Worm (Caenorhabditis elegans) whole organism, early embryonic: ENCODE results near the gene K03B4.1.

Experiments
- aly-1 ChIP-seq: sonication (generic microtip); optimal IDR thresholded peaks from 2 replicates; lab custom pipeline; 2016; ENCODE audit warnings: missing genetic modification characterization, missing compliant biosample characterization
- ama-1 ChIP-seq: fragments of 150-350 bp; optimal IDR thresholded peaks from 2 replicates; lab custom pipeline; 2014
- ceh-36 ChIP-seq: sonication (generic microtip); optimal IDR thresholded peaks from 2 replicates; lab custom pipeline; 2016; ENCODE audit warnings: missing genetic modification characterization, inconsistent platforms, missing compliant biosample characterization
- flt-1 ChIP-seq: fragments of 200-800 bp; sonication (Bioruptor generic); IDR thresholded peaks from 2 replicates; pipeline ENCODE4 v1.3.6; 2022; ENCODE audit warnings: missing genetic modification characterization, missing compliant biosample characterization
- hmg-4 ChIP-seq: fragments of 200-800 bp; sonication (Bioruptor generic); optimal IDR thresholded peaks from 2 replicates; lab custom pipeline; 2018; ENCODE audit warnings: mild to moderate bottlenecking, missing genetic modification characterization, missing compliant biosample characterization
- hnd-1 ChIP-seq: sonication (generic microtip); optimal IDR thresholded peaks from 2 replicates; lab custom pipeline; 2016; ENCODE audit warnings: missing genetic modification characterization, missing compliant biosample characterization
- pes-1 ChIP-seq: fragments of 200-800 bp; sonication (Bioruptor generic); IDR thresholded peaks from 2 replicates; pipeline ENCODE4 v1.3.6; 2022; ENCODE audit warnings: missing genetic modification reagents, missing genetic modification characterization, missing compliant biosample characterization
- sea-1 ChIP-seq: fragments of 200-800 bp; sonication (Bioruptor generic); conservative IDR thresholded peaks from 2 replicates; pipeline ENCODE4 v1.3.6; 2022; ENCODE audit warnings: missing genetic modification characterization, missing compliant biosample characterization
- tbx-37 ChIP-seq: fragments of 200-800 bp; sonication (Bioruptor generic); conservative IDR thresholded peaks from 2 replicates; pipeline ENCODE4 v1.3.6; 2022; ENCODE audit warnings: missing genetic modification reagents, missing genetic modification characterization, missing compliant biosample characterization
- tra-4 ChIP-seq: sonication (generic microtip); optimal IDR thresholded peaks from 2 replicates; lab custom pipeline; 2017; ENCODE audit warnings: missing genetic modification characterization, missing compliant biosample characterization

- TF ChIP-seq ama-1 (lab: Kevin White, UChicago) (no peak), tra-4 (no peak), ceh-36 (no peak), flt-1 (GFP tag; lab: Robert Waterston, UW) (no peak), hmg-4 (no peak), tbx-37 (no peak), pes-1 (GFP tag; lab: Robert Waterston, UW) (no peak), sea-1 (GFP tag; lab: Robert Waterston, UW) (no peak), aly-1 (tag; lab: Kevin White, UChicago) (no peak), hnd-1 (tag; lab: Kevin White, UChicago) (no peak)
These were observed 7.5 kb upstream of the K03B4.1 start, which contains the start of gene K03B4.4 for ce11 chrV:4681670-4682069.
